Worm (Caenorhabditis elegans): ENCODE data around the gene F10D7.3.

DNA sequence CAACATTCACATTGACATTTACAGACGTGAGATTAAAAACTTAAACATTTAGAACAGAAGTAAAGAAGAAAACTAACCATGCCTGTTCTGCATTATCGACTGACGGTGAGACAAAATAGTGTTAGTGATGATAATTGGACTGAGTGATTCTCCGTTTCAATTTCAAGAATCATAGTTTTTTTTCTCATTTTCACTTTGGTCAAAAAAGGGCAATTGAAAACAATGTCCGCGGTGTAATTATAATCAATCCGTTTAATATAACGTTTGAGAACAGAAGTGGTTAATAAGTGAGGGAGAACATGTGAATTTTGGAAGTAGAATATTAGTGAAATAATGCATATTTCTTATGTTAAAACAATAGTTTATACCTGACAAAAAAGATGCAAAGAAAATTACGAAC lies 5.2 kb upstream of the F10D7.3 start, which contains the start of gene F10D7.10:
- TF ChIP-seq pqm-1 (tag; optimal IDR thresholded peaks at IDR 0.05): no peak
- TF ChIP-seq fkh-10 (GFP tag; optimal IDR thresholded peaks at IDR 0.05): no peak
- no peak for TF ChIP-seq grh-1 (GFP tag; IDR thresholded peaks at IDR 0.05)
- TF ChIP-seq sptf-1 (tag; optimal IDR thresholded peaks at IDR 0.05): no peak
- no peak for TF ChIP-seq nhr-11 (tag; optimal IDR thresholded peaks at IDR 0.05)
- TF ChIP-seq fkh-8 (tag; optimal IDR thresholded peaks at IDR 0.05): no peak
- TF ChIP-seq nhr-28 (tag; optimal IDR thresholded peaks at IDR 0.05): no peak
- no peak for TF ChIP-seq ztf-11 (tag; optimal IDR thresholded peaks at IDR 0.05)
- TF ChIP-seq tbx-2 (tag; optimal IDR thresholded peaks at IDR 0.05): no peak
- TF ChIP-seq ama-1 (optimal IDR thresholded peaks at IDR 0.05): no peak
- no peak for TF ChIP-seq lsy-2 (tag; optimal IDR thresholded peaks at IDR 0.05)

Measured in whole organism, L1 larva.